Worm (Caenorhabditis elegans) whole organism, L1 larva: ENCODE measurements around the gene T14G8.4.

Experiments
- aha-1 ChIP-seq: fragments of 150-350 bp; optimal IDR thresholded peaks from 2 replicates; lab custom pipeline; 2014; ENCODE audit warnings: missing biosample characterization, missing genetic modification characterization
- ama-1 ChIP-seq: fragments of 150-350 bp; optimal IDR thresholded peaks from 2 replicates; lab custom pipeline; 2014
- ceh-63 ChIP-seq: fragments of 200-800 bp; sonication (Bioruptor generic); optimal IDR thresholded peaks from 2 replicates; lab custom pipeline; 2018; ENCODE audit warnings: mild to moderate bottlenecking, missing genetic modification characterization, missing compliant biosample characterization
- ces-1 ChIP-seq: fragments of 150-350 bp; optimal IDR thresholded peaks from 2 replicates; lab custom pipeline; 2014; ENCODE audit warnings: missing biosample characterization, missing genetic modification reagents, missing genetic modification characterization
- dpl-1 ChIP-seq, 3 experiments: fragments of 150-350 bp in 2 of 3; sonication (generic microtip) in 1 of 3; optimal IDR thresholded peaks; 2 replicates each; lab custom pipeline; 2014 to 2017; ENCODE audit warnings: missing biosample characterization in 3 of 3, missing genetic modification characterization in 3 of 3, missing genetic modification reagents in 3 of 3
- jun-1 ChIP-seq: fragments of 150-350 bp; optimal IDR thresholded peaks from 2 replicates; lab custom pipeline; 2014; ENCODE audit warnings: missing biosample characterization, missing genetic modification reagents, missing genetic modification characterization
- lin-14 ChIP-seq: fragments of 200-800 bp; sonication (Bioruptor generic); optimal IDR thresholded peaks from 2 replicates; lab custom pipeline; 2018; ENCODE audit warnings: mild to moderate bottlenecking, missing genetic modification characterization, moderate library complexity, missing compliant biosample characterization
- nhr-237 ChIP-seq: fragments of 150-350 bp; optimal IDR thresholded peaks from 2 replicates; lab custom pipeline; 2014; ENCODE audit warnings: missing biosample characterization, missing genetic modification characterization
- nhr-28 ChIP-seq: fragments of 150-350 bp; optimal IDR thresholded peaks from 2 replicates; lab custom pipeline; 2014; ENCODE audit warnings: missing biosample characterization, missing genetic modification characterization
- nhr-76 ChIP-seq: sonication (generic microtip); optimal IDR thresholded peaks from 2 replicates; lab custom pipeline; 2017; ENCODE audit warnings: missing biosample characterization, missing genetic modification characterization
- sptf-1 ChIP-seq: fragments of 150-350 bp; optimal IDR thresholded peaks from 2 replicates; lab custom pipeline; 2014; ENCODE audit warnings: missing biosample characterization, missing genetic modification characterization
- unc-30 ChIP-seq: sonication (generic microtip); optimal IDR thresholded peaks from 2 replicates; lab custom pipeline; 2017; ENCODE audit warnings: missing biosample characterization, missing genetic modification characterization
- ztf-4 ChIP-seq: fragments of 150-350 bp; optimal IDR thresholded peaks from 2 replicates; lab custom pipeline; 2014; ENCODE audit warnings: missing biosample characterization, missing genetic modification characterization

- TF ChIP-seq dpl-1 (GFP tag; optimal IDR thresholded peaks at IDR 0.05; lab: Kevin White, UChicago) (no peak), lin-14 (GFP tag; lab: Kevin White, UChicago) (no peak), aha-1 (tag; lab: Kevin White, UChicago) (no peak), nhr-237 (no peak), ama-1 (lab: Kevin White, UChicago) (no peak), unc-30 (tag; lab: Kevin White, UChicago) (no peak), nhr-76 (no peak), ceh-63 (no peak), ztf-4 (tag; lab: Kevin White, UChicago) (no peak), jun-1 (tag; lab: Kevin White, UChicago) (no peak), sptf-1 (no peak), ces-1 (GFP tag; lab: Kevin White, UChicago) (no peak), nhr-28 (tag; lab: Kevin White, UChicago) (no peak)
Observed at ce11 chrX:12854680-12855079, 9.0 kb downstream of the T14G8.4 start.
